Fruit fly (Drosophila melanogaster) whole organism, embryonic: ENCODE data around the gene CG7329.

Experiments
- Atf-2 ChIP-seq: fragments of 200-800 bp; sonication (Bioruptor generic); optimal IDR thresholded peaks from 2 replicates; lab custom pipeline; 2016; ENCODE audit warnings: missing biosample characterization, missing genetic modification characterization
- Blimp-1 ChIP-seq: fragments of 200-800 bp; sonication (Bioruptor generic); optimal IDR thresholded peaks from 3 replicates; lab custom pipeline; 2018; ENCODE audit warnings: missing biosample characterization, missing genetic modification characterization, mild to moderate bottlenecking, moderate library complexity, missing genetic modification reagents
- CG11456 ChIP-seq: fragments of 200-800 bp; sonication (Bioruptor generic); IDR thresholded peaks from 3 replicates; pipeline ENCODE4 v1.3.6; 2022; ENCODE audit warnings: missing biosample characterization, missing genetic modification characterization
- CG12236 ChIP-seq: fragments of 200-800 bp; sonication (Bioruptor generic); optimal IDR thresholded peaks from 2 replicates; lab custom pipeline; 2016; ENCODE audit warnings: missing biosample characterization, missing genetic modification characterization
- CG12659 ChIP-seq: fragments of 200-800 bp; sonication (Bioruptor generic); optimal IDR thresholded peaks from 3 replicates; lab custom pipeline; 2017; ENCODE audit warnings: mild to moderate bottlenecking, missing biosample characterization, missing genetic modification reagents, missing genetic modification characterization
- CG13775 ChIP-seq: fragments of 200-800 bp; sonication (Bioruptor generic); optimal IDR thresholded peaks from 3 replicates; lab custom pipeline; 2017; ENCODE audit warnings: missing biosample characterization, mild to moderate bottlenecking, missing genetic modification characterization
- CG13894 ChIP-seq: fragments of 200-800 bp; sonication (Bioruptor generic); optimal IDR thresholded peaks from 3 replicates; lab custom pipeline; 2018; ENCODE audit warnings: missing biosample characterization, mild to moderate bottlenecking, missing genetic modification characterization, moderate library complexity
- CG15479 ChIP-seq: fragments of 200-800 bp; sonication (Bioruptor generic); optimal IDR thresholded peaks from 3 replicates; lab custom pipeline; 2019; ENCODE audit warnings: missing biosample characterization, mild to moderate bottlenecking, missing genetic modification characterization, moderate library complexity
- CG1603 ChIP-seq: fragments of 200-800 bp; sonication (Bioruptor generic); optimal IDR thresholded peaks from 2 replicates; lab custom pipeline; 2019; ENCODE audit warnings: missing biosample characterization, mild to moderate bottlenecking, missing genetic modification characterization, moderate library complexity
- CG16779 ChIP-seq: fragments of 200-800 bp; sonication (Bioruptor generic); IDR thresholded peaks from 2 replicates; pipeline ENCODE4 v1.3.6; 2022; ENCODE audit warnings: missing biosample characterization, missing genetic modification characterization
- CG17328 ChIP-seq: fragments of 200-800 bp; sonication (Bioruptor generic); IDR thresholded peaks from 2 replicates; pipeline ENCODE4 v1.3.6; 2022; ENCODE audit warnings: missing biosample characterization, missing genetic modification characterization
- CG17361 ChIP-seq: fragments of 200-800 bp; sonication (Bioruptor generic); IDR thresholded peaks from 3 replicates; pipeline ENCODE4 v1.3.6; 2022; ENCODE audit warnings: missing biosample characterization, missing genetic modification characterization
- CG2678 ChIP-seq: fragments of 200-800 bp; sonication (Bioruptor generic); optimal IDR thresholded peaks from 3 replicates; lab custom pipeline; 2019; ENCODE audit warnings: missing biosample characterization, mild to moderate bottlenecking, missing genetic modification characterization, moderate library complexity
- CG31224 ChIP-seq: fragments of 200-800 bp; sonication (Bioruptor generic); IDR thresholded peaks from 2 replicates; pipeline ENCODE4 v1.3.6; 2022; ENCODE audit warnings: missing biosample characterization, missing genetic modification characterization
- CG34422 ChIP-seq: fragments of 200-800 bp; sonication (Bioruptor generic); IDR thresholded peaks from 3 replicates; pipeline ENCODE4 v1.3.6; 2022; ENCODE audit warnings: missing biosample characterization, missing genetic modification characterization
- CG3847 ChIP-seq: fragments of 200-800 bp; sonication (Bioruptor generic); IDR thresholded peaks from 2 replicates; pipeline ENCODE4 v1.3.6; 2022; ENCODE audit warnings: missing biosample characterization, missing genetic modification characterization
- CG4854 ChIP-seq: fragments of 200-800 bp; sonication (Bioruptor generic); optimal IDR thresholded peaks from 2 replicates; lab custom pipeline; 2016; ENCODE audit warnings: missing biosample characterization, missing genetic modification characterization, inconsistent platforms
- CG6175 ChIP-seq: fragments of 200-800 bp; sonication (Bioruptor generic); IDR thresholded peaks from 3 replicates; pipeline ENCODE4 v1.3.6; 2022; ENCODE audit warnings: missing biosample characterization, missing genetic modification characterization
- CG6689 ChIP-seq: fragments of 200-800 bp; sonication (Bioruptor generic); IDR thresholded peaks from 2 replicates; pipeline ENCODE4 v1.3.6; 2022; ENCODE audit warnings: missing biosample characterization, missing genetic modification characterization
- CG7556 ChIP-seq: fragments of 200-800 bp; sonication (Bioruptor generic); optimal IDR thresholded peaks from 2 replicates; lab custom pipeline; 2017; ENCODE audit warnings: missing biosample characterization, mild to moderate bottlenecking, missing genetic modification characterization
- CG9817 ChIP-seq: fragments of 200-800 bp; sonication (Bioruptor generic); optimal IDR thresholded peaks from 2 replicates; lab custom pipeline; 2018; ENCODE audit warnings: missing biosample characterization, mild to moderate bottlenecking, missing genetic modification characterization, moderate library complexity
- Dll ChIP-seq: fragments of 200-800 bp; sonication (Bioruptor generic); IDR thresholded peaks from 4 replicates; pipeline ENCODE4 v1.3.6; 2022; ENCODE audit warnings: missing biosample characterization, missing genetic modification characterization; ENCODE audit not compliant: partially characterized antibody
- E2f1 ChIP-seq: fragments of 200-800 bp; sonication (Bioruptor generic); IDR thresholded peaks from 2 replicates; pipeline ENCODE4 v1.3.6; 2022; ENCODE audit warnings: missing biosample characterization, missing genetic modification characterization
- ERR ChIP-seq: fragments of 200-800 bp; sonication (Bioruptor generic); optimal IDR thresholded peaks from 2 replicates; lab custom pipeline; 2016; ENCODE audit warnings: missing biosample characterization, missing genetic modification characterization
- Ets65A ChIP-seq: fragments of 200-800 bp; sonication (Bioruptor generic); peaks from one replicate; lab custom pipeline; 2016; ENCODE audit warnings: missing biosample characterization, missing genetic modification characterization
- Ets97D ChIP-seq: fragments of 200-800 bp; sonication (Bioruptor generic); optimal IDR thresholded peaks from 3 replicates; lab custom pipeline; 2016; ENCODE audit warnings: missing biosample characterization, missing genetic modification characterization
- HmgZ ChIP-seq: fragments of 200-800 bp; sonication (Bioruptor generic); optimal IDR thresholded peaks from 2 replicates; lab custom pipeline; 2018; ENCODE audit warnings: missing biosample characterization, mild to moderate bottlenecking, missing genetic modification characterization
- Jarid2 ChIP-seq: fragments of 200-800 bp; sonication (Bioruptor generic); optimal IDR thresholded peaks from 3 replicates; lab custom pipeline; 2017; ENCODE audit warnings: mild to moderate bottlenecking, missing biosample characterization, missing genetic modification reagents, missing genetic modification characterization
- Mad ChIP-seq: fragments of 200-800 bp; sonication (Bioruptor generic); optimal IDR thresholded peaks from 2 replicates; lab custom pipeline; 2016; ENCODE audit warnings: missing biosample characterization, missing genetic modification characterization
- Mes4 ChIP-seq: fragments of 200-800 bp; sonication (Bioruptor generic); optimal IDR thresholded peaks from 2 replicates; lab custom pipeline; 2016; ENCODE audit warnings: missing biosample characterization, missing genetic modification characterization
- PHDP ChIP-seq: fragments of 200-800 bp; sonication (Bioruptor generic); optimal IDR thresholded peaks from 3 replicates; lab custom pipeline; 2018; ENCODE audit warnings: missing biosample characterization, mild to moderate bottlenecking, missing genetic modification characterization, moderate library complexity
- Ravus ChIP-seq: fragments of 200-800 bp; sonication (Bioruptor generic); IDR thresholded peaks from 2 replicates; pipeline ENCODE4 v1.3.6; 2022; ENCODE audit warnings: missing biosample characterization, missing genetic modification characterization
- Sry-δ ChIP-seq: fragments of 200-800 bp; sonication (Bioruptor generic); optimal IDR thresholded peaks from 2 replicates; lab custom pipeline; 2016; ENCODE audit warnings: missing biosample characterization, missing genetic modification characterization
- br ChIP-seq: fragments of >200 bp; optimal IDR thresholded peaks from 2 replicates; lab custom pipeline; 2017
- cato ChIP-seq: fragments of 200-800 bp; sonication (Bioruptor generic); optimal IDR thresholded peaks from 2 replicates; lab custom pipeline; 2016; ENCODE audit warnings: missing biosample characterization, missing genetic modification characterization, borderline replicate concordance
- chinmo ChIP-seq: fragments of 200-800 bp; sonication (Bioruptor generic); IDR thresholded peaks from 4 replicates; pipeline ENCODE4 v1.3.6; 2022; ENCODE audit warnings: missing biosample characterization, missing genetic modification characterization; ENCODE audit not compliant: partially characterized antibody
- crc ChIP-seq: fragments of 200-800 bp; sonication (Bioruptor generic); optimal IDR thresholded peaks from 2 replicates; lab custom pipeline; 2016; ENCODE audit warnings: missing biosample characterization, missing genetic modification characterization
- dan ChIP-seq: fragments of 200-800 bp; sonication (Bioruptor generic); IDR thresholded peaks from 2 replicates; pipeline ENCODE4 v1.3.6; 2022; ENCODE audit warnings: missing biosample characterization, missing genetic modification characterization
- ems ChIP-seq: fragments of 200-800 bp; sonication (Bioruptor generic); optimal IDR thresholded peaks from 3 replicates; lab custom pipeline; 2016; ENCODE audit warnings: missing biosample characterization, missing genetic modification characterization
- eve ChIP-seq, 2 experiments: fragments of >200 bp; optimal IDR thresholded peaks; 2 replicates each; lab custom pipeline; 2017; ENCODE audit warnings: missing biosample characterization in 2 of 2, missing genetic modification characterization in 2 of 2
- ewg ChIP-seq: fragments of 200-800 bp; sonication (Bioruptor generic); optimal IDR thresholded peaks from 3 replicates; lab custom pipeline; 2017; ENCODE audit warnings: mild to moderate bottlenecking, missing biosample characterization, missing genetic modification reagents, missing genetic modification characterization
- gfzf ChIP-seq: fragments of 200-800 bp; sonication (Bioruptor generic); optimal IDR thresholded peaks from 2 replicates; lab custom pipeline; 2016; ENCODE audit warnings: missing biosample characterization, mild to moderate bottlenecking, missing genetic modification characterization, moderate library complexity
- lov ChIP-seq, 2 experiments: fragments of 200-800 bp in 1 of 2; fragments of >200 bp in 1 of 2; sonication (Bioruptor generic) in 1 of 2; IDR thresholded peaks in 1 of 2; optimal IDR thresholded peaks in 1 of 2; 2 replicates in 1 of 2; 3 replicates in 1 of 2; pipeline versions ENCODE4 v1.3.6 to Lab custom; 2017 to 2022; ENCODE audit warnings: missing biosample characterization in 1 of 2, missing genetic modification characterization in 1 of 2
- nerfin-1 ChIP-seq: fragments of 200-800 bp; sonication (Bioruptor generic); optimal IDR thresholded peaks from 3 replicates; lab custom pipeline; 2019; ENCODE audit warnings: missing biosample characterization, mild to moderate bottlenecking, missing genetic modification characterization, moderate library complexity
- p53 ChIP-seq: fragments of 200-800 bp; sonication (Bioruptor generic); optimal IDR thresholded peaks from 2 replicates; lab custom pipeline; 2016; ENCODE audit warnings: missing biosample characterization, missing genetic modification characterization
- peb ChIP-seq: fragments of 200-800 bp; sonication (Bioruptor generic); IDR thresholded peaks from 2 replicates; pipeline ENCODE4 v1.3.6; 2022; ENCODE audit warnings: missing biosample characterization, missing genetic modification characterization
- pho ChIP-seq: fragments of 200-800 bp; sonication (Bioruptor generic); optimal IDR thresholded peaks from 2 replicates; lab custom pipeline; 2016; ENCODE audit warnings: missing biosample characterization, missing genetic modification characterization
- slou ChIP-seq: fragments of 200-800 bp; sonication (Bioruptor generic); optimal IDR thresholded peaks from 3 replicates; lab custom pipeline; 2016; ENCODE audit warnings: missing biosample characterization, missing genetic modification characterization
- sr ChIP-seq: fragments of 200-800 bp; sonication (Bioruptor generic); IDR thresholded peaks from 3 replicates; pipeline ENCODE4 v1.3.6; 2022; ENCODE audit warnings: missing biosample characterization, missing genetic modification characterization
- z ChIP-seq: fragments of 200-800 bp; sonication (Bioruptor generic); IDR thresholded peaks from 3 replicates; pipeline ENCODE4 v1.3.6; 2022; ENCODE audit warnings: missing biosample characterization, missing genetic modification characterization
- zf30C ChIP-seq: fragments of 200-800 bp; sonication (Bioruptor generic); optimal IDR thresholded peaks from 3 replicates; lab custom pipeline; 2018; ENCODE audit warnings: missing biosample characterization, mild to moderate bottlenecking, missing genetic modification characterization

CG7329 gene

dm6 chr2L:10616767-10617166, 21.5 kb downstream of the CG7329 start (continued):
- TF ChIP-seq CG34422 (peak; percentile 79), CG17361 (GFP tag; lab: Robert Waterston, UW) (peak; percentile 80), E2f1 (GFP tag; lab: Robert Waterston, UW) (peak; percentile 82), cato (GFP tag; lab: Kevin White, UChicago) (peak; percentile 33), Ets97D (GFP tag; lab: Kevin White, UChicago) (no peak), Jarid2 (GFP tag; lab: Kevin White, UChicago) (peak; percentile 23), ERR (GFP tag; lab: Kevin White, UChicago) (peak; percentile 42), zf30C (GFP tag; lab: Kevin White, UChicago) (no peak), sr (GFP tag; lab: Robert Waterston, UW) (0 out of 3 replicates have a peak, but pooled peaks have one; percentile 9), chinmo (0 out of 4 replicates have a peak, but pooled peaks have one; percentile 22), Blimp-1 (peak; percentile 81), CG12236 (GFP tag; lab: Kevin White, UChicago) (no peak), CG16779 (GFP tag; lab: Robert Waterston, UW) (no peak), CG11456 (GFP tag; lab: Robert Waterston, UW) (no peak), CG13894 (tag; lab: Kevin White, UChicago) (no peak), Mes4 (GFP tag; lab: Kevin White, UChicago) (peak; percentile 55), z (peak; percentile 62; the same call in 2 of the 3 replicates), lov (optimal IDR thresholded peaks at IDR 0.05; lab: Kevin White, UChicago) (no peak), lov (GFP tag; IDR thresholded peaks at IDR 0.05; lab: Robert Waterston, UW) (peak; percentile 71; the same call in 2 of the 3 replicates), pho (GFP tag; lab: Kevin White, UChicago) (peak; percentile 4), CG3847 (GFP tag; lab: Robert Waterston, UW) (peak; percentile 47; the same call in 1 of the 2 replicates), CG4854 (GFP tag; lab: Kevin White, UChicago) (no peak), Atf-2 (GFP tag; lab: Kevin White, UChicago) (peak; percentile 66), CG2678 (tag; lab: Kevin White, UChicago) (peak; percentile 77), Ets65A (GFP tag; lab: Kevin White, UChicago) (peak; percentile 89), CG9817 (tag; lab: Kevin White, UChicago) (peak; percentile 42), peb (GFP tag; lab: Robert Waterston, UW) (peak; percentile 80), slou (GFP tag; lab: Kevin White, UChicago) (peak; percentile 7), CG17328 (GFP tag; lab: Robert Waterston, UW) (peak; percentile 86), br (lab: Kevin White, UChicago) (no peak), p53 (GFP tag; lab: Kevin White, UChicago) (no peak), eve (GFP tag; optimal IDR thresholded peaks at IDR 0.05; lab: Kevin White, UChicago) (peak in 1 of 2 experiments; percentile 88), ewg (peak; percentile 51), gfzf (GFP tag; lab: Kevin White, UChicago) (no peak), CG13775 (GFP tag; lab: Kevin White, UChicago) (peak; percentile 30), PHDP (tag; lab: Kevin White, UChicago) (peak; percentile 76), CG6175 (GFP tag; lab: Robert Waterston, UW) (0 out of 3 replicates have a peak, but pooled peaks have one; percentile 25), CG7556 (peak; percentile 64), Mad (peak; percentile 37), CG1603 (tag; lab: Kevin White, UChicago) (peak; percentile 75), dan (GFP tag; lab: Robert Waterston, UW) (no peak), CG31224 (GFP tag; lab: Robert Waterston, UW) (peak; percentile 49), Ravus (GFP tag; lab: Robert Waterston, UW) (peak; percentile 16), CG12659 (GFP tag; lab: Kevin White, UChicago) (peak; percentile 39), Sry-δ (GFP tag; lab: Kevin White, UChicago) (peak; percentile 0), crc (GFP tag; lab: Kevin White, UChicago) (peak; percentile 19), HmgZ (tag; lab: Kevin White, UChicago) (peak; percentile 13), ems (GFP tag; lab: Kevin White, UChicago) (peak; percentile 51), nerfin-1 (tag; lab: Kevin White, UChicago) (peak; percentile 32), CG6689 (GFP tag; lab: Robert Waterston, UW) (peak; percentile 83), CG15479 (GFP tag; lab: Kevin White, UChicago) (no peak), Dll (GFP tag; lab: Robert Waterston, UW) (no peak)
